Fruit fly (Drosophila melanogaster) whole organism, embryonic: ENCODE measurements around the gene CG44476.
A peak's percentile ranks its signal among the peaks of the same experiment; 100 is the strongest.

Source experiments
- Atf-2 ChIP-seq: fragments of 200-800 bp; sonication (Bioruptor generic); optimal IDR thresholded peaks from 2 replicates; lab custom pipeline; 2016; ENCODE audit warnings: missing biosample characterization, missing genetic modification characterization
- Atf6 ChIP-seq: fragments of 200-800 bp; sonication (Bioruptor generic); IDR thresholded peaks from 2 replicates; pipeline ENCODE4 v1.3.6; 2022; ENCODE audit warnings: missing biosample characterization, missing genetic modification characterization
- Bdp1 ChIP-seq: fragments of 200-800 bp; sonication (Bioruptor generic); optimal IDR thresholded peaks from 3 replicates; lab custom pipeline; 2016; ENCODE audit warnings: missing biosample characterization, missing genetic modification characterization
- CG10565 ChIP-seq: fragments of 200-800 bp; sonication (Bioruptor generic); optimal IDR thresholded peaks from 3 replicates; lab custom pipeline; 2016; ENCODE audit warnings: missing biosample characterization, mild to moderate bottlenecking, missing genetic modification characterization
- CG12155 ChIP-seq: fragments of 200-800 bp; sonication (Bioruptor generic); optimal IDR thresholded peaks from 3 replicates; lab custom pipeline; 2016; ENCODE audit warnings: missing biosample characterization, missing genetic modification characterization
- CG12744 ChIP-seq: fragments of 200-800 bp; sonication (Bioruptor generic); optimal IDR thresholded peaks from 2 replicates; lab custom pipeline; 2016; ENCODE audit warnings: missing biosample characterization, missing genetic modification characterization
- CG13296 ChIP-seq: fragments of 200-800 bp; sonication (Bioruptor generic); optimal IDR thresholded peaks from 3 replicates; lab custom pipeline; 2018; ENCODE audit warnings: missing biosample characterization, mild to moderate bottlenecking, missing genetic modification characterization
- CG14860 ChIP-seq: fragments of 200-800 bp; sonication (Bioruptor generic); IDR thresholded peaks from 3 replicates; pipeline ENCODE4 v1.3.6; 2022; ENCODE audit warnings: missing biosample characterization, missing genetic modification characterization; ENCODE audit not compliant: partially characterized antibody
- CG1529 ChIP-seq: fragments of 200-800 bp; sonication (Bioruptor generic); optimal IDR thresholded peaks from 3 replicates; lab custom pipeline; 2018; ENCODE audit warnings: missing biosample characterization, missing genetic modification characterization
- CG1603 ChIP-seq: fragments of 200-800 bp; sonication (Bioruptor generic); optimal IDR thresholded peaks from 2 replicates; lab custom pipeline; 2019; ENCODE audit warnings: missing biosample characterization, mild to moderate bottlenecking, missing genetic modification characterization, moderate library complexity
- CG17385 ChIP-seq: fragments of 200-800 bp; sonication (Bioruptor generic); optimal IDR thresholded peaks from 3 replicates; lab custom pipeline; 2018; ENCODE audit warnings: missing biosample characterization, mild to moderate bottlenecking, missing genetic modification characterization
- CG17912 ChIP-seq: fragments of 200-800 bp; sonication (Bioruptor generic); optimal IDR thresholded peaks from 2 replicates; lab custom pipeline; 2018; ENCODE audit warnings: missing biosample characterization, mild to moderate bottlenecking, missing genetic modification characterization
- CG3163 ChIP-seq: fragments of 200-800 bp; sonication (Bioruptor generic); optimal IDR thresholded peaks from 3 replicates; lab custom pipeline; 2016; ENCODE audit warnings: missing biosample characterization, missing genetic modification characterization
- CG34376 ChIP-seq: fragments of 200-800 bp; sonication (Bioruptor generic); optimal IDR thresholded peaks from 2 replicates; lab custom pipeline; 2018; ENCODE audit warnings: missing biosample characterization, mild to moderate bottlenecking, missing genetic modification characterization
- CG34422 ChIP-seq: fragments of 200-800 bp; sonication (Bioruptor generic); IDR thresholded peaks from 3 replicates; pipeline ENCODE4 v1.3.6; 2022; ENCODE audit warnings: missing biosample characterization, missing genetic modification characterization
- CG3847 ChIP-seq: fragments of 200-800 bp; sonication (Bioruptor generic); IDR thresholded peaks from 2 replicates; pipeline ENCODE4 v1.3.6; 2022; ENCODE audit warnings: missing biosample characterization, missing genetic modification characterization
- CG4854 ChIP-seq: fragments of 200-800 bp; sonication (Bioruptor generic); optimal IDR thresholded peaks from 2 replicates; lab custom pipeline; 2016; ENCODE audit warnings: missing biosample characterization, missing genetic modification characterization, inconsistent platforms
- CG5953 ChIP-seq: fragments of 200-800 bp; sonication (Bioruptor generic); IDR thresholded peaks from 2 replicates; pipeline ENCODE4 v1.3.6; 2022; ENCODE audit warnings: missing biosample characterization, missing genetic modification characterization
- CG7372 ChIP-seq: fragments of 200-800 bp; sonication (Bioruptor generic); IDR thresholded peaks from 2 replicates; pipeline ENCODE4 v1.3.6; 2022; ENCODE audit warnings: missing biosample characterization, missing genetic modification characterization
- CG7556 ChIP-seq: fragments of 200-800 bp; sonication (Bioruptor generic); optimal IDR thresholded peaks from 2 replicates; lab custom pipeline; 2017; ENCODE audit warnings: missing biosample characterization, mild to moderate bottlenecking, missing genetic modification characterization
- CG7963 ChIP-seq: fragments of 200-800 bp; sonication (Bioruptor generic); IDR thresholded peaks from 3 replicates; pipeline ENCODE4 v1.3.6; 2022; ENCODE audit warnings: missing biosample characterization, missing genetic modification characterization; ENCODE audit not compliant: partially characterized antibody
- CG8478 ChIP-seq: fragments of >200 bp; optimal IDR thresholded peaks from 2 replicates; lab custom pipeline; 2018
- CrebB ChIP-seq: fragments of 200-800 bp; sonication (Bioruptor generic); optimal IDR thresholded peaks from 3 replicates; lab custom pipeline; 2018; ENCODE audit warnings: missing biosample characterization, mild to moderate bottlenecking, missing genetic modification characterization
- Dref ChIP-seq: fragments of 200-800 bp; sonication (Bioruptor generic); IDR thresholded peaks from 2 replicates; pipeline ENCODE4 v1.3.6; 2022; ENCODE audit warnings: missing biosample characterization, missing genetic modification characterization
- H2.0 ChIP-seq: fragments of 200-800 bp; sonication (Bioruptor generic); IDR thresholded peaks from 2 replicates; pipeline ENCODE4 v1.3.6; 2022; ENCODE audit warnings: missing biosample characterization, missing genetic modification characterization
- HLH4C ChIP-seq: fragments of 200-800 bp; sonication (Bioruptor generic); IDR thresholded peaks from 3 replicates; pipeline ENCODE4 v1.3.6; 2022; ENCODE audit warnings: missing biosample characterization, missing genetic modification characterization; ENCODE audit not compliant: partially characterized antibody
- HLH54F ChIP-seq: fragments of 200-800 bp; sonication (Bioruptor generic); optimal IDR thresholded peaks from 3 replicates; lab custom pipeline; 2016; ENCODE audit warnings: missing biosample characterization, missing genetic modification characterization
- Nf-YC ChIP-seq: fragments of 200-800 bp; optimal IDR thresholded peaks from 3 replicates; lab custom pipeline; 2019; ENCODE audit warnings: missing biosample characterization, mild to moderate bottlenecking, missing genetic modification characterization, moderate library complexity
- Ptx1 ChIP-seq: fragments of 200-800 bp; sonication (Bioruptor generic); IDR thresholded peaks from 2 replicates; pipeline ENCODE4 v1.3.6; 2022; ENCODE audit warnings: missing biosample characterization, missing genetic modification characterization
- Sry-β ChIP-seq: fragments of 200-800 bp; sonication (Bioruptor generic); optimal IDR thresholded peaks from 2 replicates; lab custom pipeline; 2018; ENCODE audit warnings: missing biosample characterization, mild to moderate bottlenecking, missing genetic modification characterization, moderate library complexity
- Usf ChIP-seq: fragments of 200-800 bp; sonication (Bioruptor generic); optimal IDR thresholded peaks from 2 replicates; lab custom pipeline; 2017; ENCODE audit warnings: missing genotype, missing biosample characterization, missing genetic modification characterization
- Vsx1 ChIP-seq: fragments of 200-800 bp; sonication (Bioruptor generic); optimal IDR thresholded peaks from 2 replicates; lab custom pipeline; 2017; ENCODE audit warnings: missing biosample characterization, mild to moderate bottlenecking, missing genetic modification characterization, missing genetic modification reagents
- ac ChIP-seq: fragments of 200-800 bp; sonication (Bioruptor generic); optimal IDR thresholded peaks from 3 replicates; lab custom pipeline; 2017; ENCODE audit warnings: missing biosample characterization, mild to moderate bottlenecking, missing genetic modification characterization
- ara ChIP-seq: fragments of 200-800 bp; sonication (Bioruptor generic); IDR thresholded peaks from 2 replicates; pipeline ENCODE4 v1.3.6; 2022; ENCODE audit warnings: missing biosample characterization, missing genetic modification characterization
- ase ChIP-seq: fragments of 200-800 bp; sonication (Bioruptor generic); IDR thresholded peaks from 3 replicates; pipeline ENCODE4 v1.3.6; 2022; ENCODE audit warnings: missing biosample characterization, missing genetic modification characterization
- btn ChIP-seq: fragments of 200-800 bp; sonication (Bioruptor generic); optimal IDR thresholded peaks from 2 replicates; lab custom pipeline; 2016; ENCODE audit warnings: missing biosample characterization, missing genetic modification characterization
- dimm ChIP-seq: fragments of 200-800 bp; sonication (Bioruptor generic); IDR thresholded peaks from 2 replicates; pipeline ENCODE4 v1.3.6; 2022; ENCODE audit warnings: missing biosample characterization, missing genetic modification characterization
- dm ChIP-seq: fragments of 200-800 bp; sonication (Bioruptor generic); optimal IDR thresholded peaks from 3 replicates; lab custom pipeline; 2016; ENCODE audit warnings: missing biosample characterization, missing genetic modification characterization
- emc ChIP-seq: fragments of 200-800 bp; sonication (Bioruptor generic); optimal IDR thresholded peaks from 2 replicates; lab custom pipeline; 2016; ENCODE audit warnings: missing biosample characterization, missing genetic modification characterization
- ems ChIP-seq: fragments of 200-800 bp; sonication (Bioruptor generic); optimal IDR thresholded peaks from 3 replicates; lab custom pipeline; 2016; ENCODE audit warnings: missing biosample characterization, missing genetic modification characterization
- eyg ChIP-seq: fragments of 200-800 bp; sonication (Bioruptor generic); optimal IDR thresholded peaks from 3 replicates; lab custom pipeline; 2016; ENCODE audit warnings: missing biosample characterization, missing genetic modification characterization
- gsb ChIP-seq: fragments of 200-800 bp; sonication (Bioruptor generic); IDR thresholded peaks from 2 replicates; pipeline ENCODE4 v1.3.6; 2022; ENCODE audit warnings: missing biosample characterization, missing genetic modification characterization
- h ChIP-seq: fragments of >200 bp; optimal IDR thresholded peaks from 2 replicates; lab custom pipeline; 2017
- jigr1 ChIP-seq: fragments of 200-800 bp; sonication (Bioruptor generic); IDR thresholded peaks from 3 replicates; pipeline ENCODE4 v1.3.6; 2022; ENCODE audit warnings: missing biosample characterization, missing genetic modification characterization
- maf-S ChIP-seq: fragments of 200-800 bp; sonication (Bioruptor generic); optimal IDR thresholded peaks from 2 replicates; lab custom pipeline; 2016; ENCODE audit warnings: missing biosample characterization, missing genetic modification characterization
- mld ChIP-seq: fragments of 200-800 bp; sonication (Bioruptor generic); IDR thresholded peaks from 3 replicates; pipeline ENCODE4 v1.3.6; 2022; ENCODE audit warnings: missing biosample characterization, missing genetic modification characterization; ENCODE audit not compliant: partially characterized antibody
- odd ChIP-seq: fragments of 200-800 bp; sonication (Bioruptor generic); optimal IDR thresholded peaks from 2 replicates; lab custom pipeline; 2017; ENCODE audit warnings: missing biosample characterization, mild to moderate bottlenecking, missing genetic modification characterization
- schlank ChIP-seq: fragments of 200-800 bp; sonication (Bioruptor generic); optimal IDR thresholded peaks from 2 replicates; lab custom pipeline; 2018; ENCODE audit warnings: missing biosample characterization, mild to moderate bottlenecking, missing genetic modification characterization
- slbo ChIP-seq: fragments of 200-800 bp; sonication (Bioruptor generic); IDR thresholded peaks from 2 replicates; pipeline ENCODE4 v1.3.6; 2022; ENCODE audit warnings: missing biosample characterization, missing genetic modification characterization
- so ChIP-seq: fragments of 200-800 bp; sonication (Bioruptor generic); IDR thresholded peaks from 3 replicates; pipeline ENCODE4 v1.3.6; 2022; ENCODE audit warnings: missing biosample characterization, missing genetic modification characterization
- usp ChIP-seq: fragments of >200 bp; optimal IDR thresholded peaks from 2 replicates; lab custom pipeline; 2017; ENCODE audit warnings: missing biosample characterization, missing genetic modification characterization
- zfh1 ChIP-seq: fragments of 200-800 bp; sonication (Bioruptor generic); IDR thresholded peaks from 3 replicates; pipeline ENCODE4 v1.3.6; 2022; ENCODE audit warnings: missing biosample characterization, missing genetic modification characterization

Gene CG44476

dm6 chr2L:18150393-18151133 lies 37.6 kb upstream of the CG44476 start (continued):
- peak; percentile 65; the same call in 1 of the 2 replicates for TF ChIP-seq H2.0
- TF ChIP-seq ara (GFP tag; lab: Robert Waterston, UW) = 0 out of 2 replicates have a peak, but pooled peaks have one; percentile 4
- TF ChIP-seq CG7963 = no peak
- TF ChIP-seq schlank (tag; lab: Kevin White, UChicago) = no peak
- TF ChIP-seq ase (GFP tag; lab: Robert Waterston, UW) = no peak; the same call in 1 of the 3 replicates
- TF ChIP-seq btn (GFP tag; lab: Kevin White, UChicago) = no peak
- no peak for TF ChIP-seq Vsx1 (GFP tag; lab: Kevin White, UChicago)
- TF ChIP-seq emc (GFP tag; lab: Kevin White, UChicago) = no peak
- TF ChIP-seq CG3847 (GFP tag; lab: Robert Waterston, UW) = no peak
- no peak for TF ChIP-seq CG14860
- TF ChIP-seq CrebB (tag; lab: Kevin White, UChicago) = no peak
- no peak for TF ChIP-seq HLH4C (GFP tag; lab: Robert Waterston, UW)
- TF ChIP-seq CG17912 (GFP tag; lab: Kevin White, UChicago) = no peak
- TF ChIP-seq dimm (GFP tag; lab: Robert Waterston, UW) = no peak
- no peak for TF ChIP-seq maf-S (GFP tag; lab: Kevin White, UChicago)
- TF ChIP-seq CG10565 (GFP tag; lab: Kevin White, UChicago) = no peak
- TF ChIP-seq HLH54F (GFP tag; lab: Kevin White, UChicago) = no peak
- no peak for TF ChIP-seq Dref (GFP tag; lab: Robert Waterston, UW)
- TF ChIP-seq mld (GFP tag; lab: Robert Waterston, UW) = no peak
- TF ChIP-seq Ptx1 (GFP tag; lab: Robert Waterston, UW) = peak; percentile 46
- no peak for TF ChIP-seq CG1529 (GFP tag; lab: Kevin White, UChicago)
- TF ChIP-seq odd (GFP tag; lab: Kevin White, UChicago) = no peak
- TF ChIP-seq slbo (GFP tag; lab: Robert Waterston, UW) = peak; percentile 78
- no peak for TF ChIP-seq CG34376 (GFP tag; lab: Kevin White, UChicago)
- no peak for TF ChIP-seq dm (GFP tag; lab: Kevin White, UChicago)
- no peak for TF ChIP-seq Usf (GFP tag; lab: Kevin White, UChicago)
- no peak for TF ChIP-seq usp (GFP tag; lab: Kevin White, UChicago)
- no peak for TF ChIP-seq CG13296
- TF ChIP-seq Sry-β (GFP tag; lab: Kevin White, UChicago) = no peak
- no peak for TF ChIP-seq CG3163 (GFP tag; lab: Kevin White, UChicago)
- peak; percentile 26; the same call in 1 of the 2 replicates for TF ChIP-seq Atf6 (GFP tag; lab: Robert Waterston, UW)
- peak; percentile 0 for TF ChIP-seq CG17385 (GFP tag; lab: Kevin White, UChicago)
- TF ChIP-seq CG8478 (lab: Kevin White, UChicago) = peak; percentile 81
- 0 out of 3 replicates have a peak, but pooled peaks have one; percentile 42 for TF ChIP-seq zfh1 (GFP tag; lab: Robert Waterston, UW)
- TF ChIP-seq ac (GFP tag; lab: Kevin White, UChicago) = no peak
- no peak for TF ChIP-seq CG12155 (GFP tag; lab: Kevin White, UChicago)
- TF ChIP-seq h = no peak
- no peak for TF ChIP-seq CG4854 (GFP tag; lab: Kevin White, UChicago)
- TF ChIP-seq jigr1 (GFP tag; lab: Robert Waterston, UW) = no peak
- no peak for TF ChIP-seq gsb (GFP tag; lab: Robert Waterston, UW)
- TF ChIP-seq Bdp1 = no peak
- no peak for TF ChIP-seq Atf-2 (GFP tag; lab: Kevin White, UChicago)
- TF ChIP-seq ems (GFP tag; lab: Kevin White, UChicago) = no peak
- no peak for TF ChIP-seq Nf-YC (tag; lab: Kevin White, UChicago)
- no peak for TF ChIP-seq so
- no peak for TF ChIP-seq CG5953 (GFP tag; lab: Robert Waterston, UW)
- peak; percentile 49 for TF ChIP-seq CG7556 (GFP tag; lab: Kevin White, UChicago)
- TF ChIP-seq CG34422 (GFP tag; lab: Robert Waterston, UW) = no peak; the same call in 2 of the 3 replicates
- TF ChIP-seq CG7372 (GFP tag; lab: Robert Waterston, UW) = peak; percentile 11; the same call in 1 of the 2 replicates
- TF ChIP-seq CG1603 = peak; percentile 19
- TF ChIP-seq eyg = no peak
- no peak for TF ChIP-seq CG12744
